Worm (Caenorhabditis elegans) whole organism, midembryonic: Measurements from ENCODE around the gene bus-8A.

Source experiments
- T22C8.4 ChIP-seq: fragments of 200-800 bp; sonication (Bioruptor generic); IDR thresholded peaks from 2 replicates; pipeline ENCODE4 v1.3.6; 2022; ENCODE audit warnings: missing genetic modification characterization, missing compliant biosample characterization
- cog-1 ChIP-seq: sonication (generic microtip); optimal IDR thresholded peaks from 2 replicates; lab custom pipeline; 2016; ENCODE audit warnings: missing genetic modification characterization, missing compliant biosample characterization
- flt-1 ChIP-seq: fragments of 200-800 bp; sonication (Bioruptor generic); IDR thresholded peaks from 2 replicates; pipeline ENCODE4 v1.3.6; 2022; ENCODE audit warnings: missing genetic modification characterization, missing compliant biosample characterization
- klf-2 ChIP-seq: fragments of 200-800 bp; sonication (Bioruptor generic); conservative IDR thresholded peaks from 2 replicates; pipeline ENCODE4 v1.3.6; 2022; ENCODE audit warnings: missing genetic modification reagents, missing genetic modification characterization, missing compliant biosample characterization
- med-1 ChIP-seq: sonication (generic microtip); optimal IDR thresholded peaks from 2 replicates; lab custom pipeline; 2017; ENCODE audit warnings: missing genetic modification characterization, mild to moderate bottlenecking, missing compliant biosample characterization, antibody characterized with exemption, missing genetic modification reagents; ENCODE audit not compliant: insufficient read depth
- ref-1 ChIP-seq: fragments of 200-800 bp; sonication (Bioruptor generic); conservative IDR thresholded peaks from 2 replicates; pipeline ENCODE4 v1.3.6; 2022; ENCODE audit warnings: missing genetic modification reagents, missing genetic modification characterization, missing compliant biosample characterization
- tab-1 ChIP-seq: fragments of 200-800 bp; sonication (Bioruptor generic); IDR thresholded peaks from 2 replicates; pipeline ENCODE4 v1.3.6; 2022; ENCODE audit warnings: missing genetic modification characterization, missing compliant biosample characterization
- ztf-23 ChIP-seq: fragments of 200-800 bp; sonication (Bioruptor generic); IDR thresholded peaks from 2 replicates; pipeline ENCODE4 v1.3.6; 2022; ENCODE audit warnings: missing genetic modification reagents, missing genetic modification characterization, missing compliant biosample characterization
- ztf-29 ChIP-seq: fragments of 200-800 bp; sonication (Bioruptor generic); IDR thresholded peaks from 2 replicates; pipeline ENCODE4 v1.3.6; 2022; ENCODE audit warnings: missing genetic modification reagents, missing genetic modification characterization, missing compliant biosample characterization

ce11 chrX:5478875-5479274, 13.8 kb upstream of the bus-8A start:
- no peak for TF ChIP-seq ztf-23
- TF ChIP-seq tab-1 (GFP tag; lab: Robert Waterston, UW): no peak
- TF ChIP-seq cog-1: no peak
- no peak for TF ChIP-seq flt-1 (GFP tag; lab: Robert Waterston, UW)
- TF ChIP-seq med-1 (GFP tag; lab: Kevin White, UChicago): no peak
- TF ChIP-seq T22C8.4 (GFP tag; lab: Robert Waterston, UW): no peak
- TF ChIP-seq ref-1: no peak
- no peak for TF ChIP-seq klf-2 (GFP tag; lab: Robert Waterston, UW)
- no peak for TF ChIP-seq ztf-29
